Worm (Caenorhabditis elegans): ENCODE data around the gene T23C6.4.

The T23C6.4 gene

DNA sequence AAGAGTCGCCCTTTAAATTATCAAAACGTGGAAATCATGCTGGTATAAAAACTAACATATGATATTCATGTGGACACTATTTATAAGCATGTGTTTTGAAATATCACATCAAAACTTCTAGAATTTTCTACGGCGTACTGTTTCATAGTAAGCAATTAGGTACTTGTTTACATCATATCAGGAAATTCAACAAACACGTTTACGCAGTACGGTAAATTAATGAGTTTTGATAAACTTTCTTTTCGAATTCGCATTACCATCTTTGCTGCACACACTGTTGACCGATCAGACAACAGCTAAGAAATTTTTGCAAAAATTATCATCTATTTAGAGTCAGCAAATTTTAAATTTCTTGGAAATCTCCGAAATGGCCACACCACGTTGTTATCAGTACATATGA is 9.3 kb downstream of the T23C6.4 start:
- TF ChIP-seq dpl-1 (GFP tag; optimal IDR thresholded peaks at IDR 0.05) (no peak), ztf-3 (GFP tag; optimal IDR thresholded peaks at IDR 0.05) (no peak), rpc-1 (optimal IDR thresholded peaks at IDR 0.05) (no peak), rpc-1 (tag; optimal IDR thresholded peaks at IDR 0.05) (no peak), nhr-179 (tag; optimal IDR thresholded peaks at IDR 0.05) (no peak), zfh-2 (GFP tag; conservative IDR thresholded peaks at IDR 0.05) (no peak), snpc-4 (GFP tag; optimal IDR thresholded peaks at IDR 0.05) (no peak), snpc-4 (tag; optimal IDR thresholded peaks at IDR 0.05) (no peak), nhr-80 (tag; optimal IDR thresholded peaks at IDR 0.05) (peak; percentile 16)

DNA sequence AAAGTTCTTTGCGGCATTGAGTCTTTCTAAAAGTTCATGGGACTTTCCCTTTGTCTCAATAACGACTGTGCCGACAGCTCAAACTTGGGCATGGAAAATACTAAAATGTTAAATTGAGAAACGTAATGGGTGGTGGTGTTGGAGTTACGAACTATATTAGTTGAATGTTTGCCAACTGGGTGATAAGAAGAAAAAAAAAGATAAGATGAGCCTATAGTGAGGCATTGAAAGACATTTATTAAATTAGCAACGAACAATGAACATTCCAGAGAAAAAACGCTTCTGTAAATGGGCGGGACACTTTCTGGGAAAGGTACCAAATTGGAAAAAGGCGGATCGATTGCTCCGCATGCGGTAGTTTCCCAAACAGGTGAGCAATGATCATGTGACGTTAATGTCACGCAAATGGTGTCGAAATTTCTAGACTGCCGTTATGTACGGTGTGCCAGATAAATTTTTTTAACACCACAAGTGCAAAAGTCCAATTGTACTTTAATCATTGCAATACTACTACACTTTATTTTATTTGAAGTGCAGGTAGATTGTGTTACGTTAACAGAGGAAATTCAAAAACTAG is 10.4 kb downstream of the T23C6.4 start:
- TF ChIP-seq lin-26 (GFP tag; IDR thresholded peaks at IDR 0.05) (no peak), D2030.7 (GFP tag; IDR thresholded peaks at IDR 0.05) (no peak), cebp-1 (GFP tag; IDR thresholded peaks at IDR 0.05) (no peak; the same call in 1 of the 2 replicates), cebp-1 (tag; optimal IDR thresholded peaks at IDR 0.05) (peak; percentile 70), hsf-1 (GFP tag; IDR thresholded peaks at IDR 0.05) (peak; percentile 72; the same call in 1 of the 2 replicates), nhr-80 (tag; optimal IDR thresholded peaks at IDR 0.05) (peak; percentile 42), let-607 (tag; optimal IDR thresholded peaks at IDR 0.05) (peak in 1 of 2 experiments; percentile 40), lag-1 (GFP tag; IDR thresholded peaks at IDR 0.05) (no peak)

DNA sequence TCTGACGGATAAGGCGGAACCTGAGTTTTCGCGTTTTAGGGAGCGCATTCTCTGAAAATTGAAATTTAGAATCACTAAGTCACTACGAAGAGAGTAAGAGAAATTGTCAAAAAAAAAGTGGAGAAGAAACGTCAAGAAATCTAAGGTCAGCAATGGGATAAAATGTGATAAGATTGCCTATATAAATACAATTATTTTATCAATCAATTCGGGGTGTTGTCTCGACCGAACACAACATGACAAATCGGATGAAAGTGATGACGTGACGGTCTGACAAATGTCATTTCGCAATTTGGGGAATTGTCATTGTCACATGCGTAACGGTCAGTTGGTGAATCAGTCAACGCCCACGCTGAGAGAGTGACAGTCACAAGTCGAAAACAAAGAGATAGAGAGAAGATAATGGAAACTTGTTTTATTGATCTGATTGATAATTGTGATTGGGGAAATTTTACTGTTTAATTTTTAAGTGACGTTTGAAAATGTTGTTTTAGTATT is 11.6 kb downstream of the T23C6.4 start, which contains the start of gene cnp-3:
Gene cnp-3 (minus strand): TSS at position 51 of the 498 bp plus-strand sequence.
- peak; percentile 64 for TF ChIP-seq ztf-26 (tag; optimal IDR thresholded peaks at IDR 0.05)
- TF ChIP-seq F49E8.2 (tag; optimal IDR thresholded peaks at IDR 0.05; ENCODE audit: insufficient read depth), result no peak
- no peak for TF ChIP-seq T26A5.8 (tag; optimal IDR thresholded peaks at IDR 0.05)
- no peak for TF ChIP-seq madf-8 (GFP tag; conservative IDR thresholded peaks at IDR 0.05)
- TF ChIP-seq lin-26 (GFP tag; IDR thresholded peaks at IDR 0.05), result 0 out of 2 replicates have a peak, but pooled peaks have one; percentile 39
- no peak for TF ChIP-seq sea-2 (GFP tag; IDR thresholded peaks at IDR 0.05)
- TF ChIP-seq snpc-3.4 (tag; optimal IDR thresholded peaks at IDR 0.05), result no peak
- peak; percentile 36 for TF ChIP-seq nhr-80 (tag; optimal IDR thresholded peaks at IDR 0.05)
- TF ChIP-seq ceh-100 (GFP tag; IDR thresholded peaks at IDR 0.05), result no peak
- TF ChIP-seq lin-35 (GFP tag; optimal IDR thresholded peaks at IDR 0.05), result no peak
- no peak for TF ChIP-seq ztf-28 (GFP tag; IDR thresholded peaks at IDR 0.05)
- TF ChIP-seq cebp-1 (GFP tag; IDR thresholded peaks at IDR 0.05), result peak; percentile 60; the same call in 1 of the 2 replicates
- peak; percentile 85 for TF ChIP-seq cebp-1 (tag; optimal IDR thresholded peaks at IDR 0.05)
- peak; percentile 21 for TF ChIP-seq lin-40 (tag; optimal IDR thresholded peaks at IDR 0.05)
- TF ChIP-seq zfh-2 (GFP tag; conservative IDR thresholded peaks at IDR 0.05), result no peak

DNA sequence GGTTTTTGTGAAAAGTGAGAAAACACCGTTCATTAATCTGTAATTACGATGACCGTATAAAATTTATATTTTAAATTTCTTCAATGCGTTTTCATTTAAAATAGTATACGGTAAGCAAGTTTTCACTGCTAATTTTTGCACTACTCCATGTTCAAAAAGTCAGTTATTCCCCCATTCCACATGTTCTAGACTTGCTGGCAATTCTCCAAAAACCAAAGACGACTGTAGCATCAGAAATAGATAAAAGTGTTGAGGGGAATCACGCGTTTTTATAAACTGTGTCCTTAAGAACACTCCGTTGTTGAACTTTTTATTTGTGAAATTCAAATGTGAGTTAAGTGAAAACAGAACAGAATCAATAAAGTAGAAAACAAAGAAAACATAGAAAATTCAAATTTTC is 14.0 kb downstream of the T23C6.4 start:
- TF ChIP-seq C17E4.6 (GFP tag; IDR thresholded peaks at IDR 0.05), result no peak
- no peak for TF ChIP-seq akir-1 (GFP tag; optimal IDR thresholded peaks at IDR 0.05)
- TF ChIP-seq cebp-1 (GFP tag; IDR thresholded peaks at IDR 0.05), result no peak
- TF ChIP-seq cebp-1 (tag; optimal IDR thresholded peaks at IDR 0.05), result peak; percentile 60
- TF ChIP-seq die-1 (tag; optimal IDR thresholded peaks at IDR 0.05), result no peak
- no peak for TF ChIP-seq Y56A3A.18 (GFP tag; IDR thresholded peaks at IDR 0.05)
- TF ChIP-seq nfyb-1 (GFP tag; IDR thresholded peaks at IDR 0.05), result 0 out of 2 replicates have a peak, but pooled peaks have one; percentile 61
- TF ChIP-seq hlh-12 (tag; optimal IDR thresholded peaks at IDR 0.05), result no peak
- TF ChIP-seq nhr-80 (tag; optimal IDR thresholded peaks at IDR 0.05), result peak; percentile 64
- peak; percentile 10 for TF ChIP-seq attf-5 (GFP tag; optimal IDR thresholded peaks at IDR 0.05)
- no peak for TF ChIP-seq pbrm-1 (GFP tag; IDR thresholded peaks at IDR 0.05)
- peak; percentile 31 for TF ChIP-seq nhr-90 (tag; optimal IDR thresholded peaks at IDR 0.05)

Measured in whole organism, young adult.